Worm (Caenorhabditis elegans) whole organism, L4/young adult: Measurements from ENCODE around the gene M03E7.3.

Source experiments
- W03F9.2 ChIP-seq: fragments of 150-350 bp; optimal IDR thresholded peaks from 2 replicates; lab custom pipeline; 2014; ENCODE audit warnings: missing biosample characterization, missing genetic modification characterization
- dao-5 ChIP-seq: sonication (generic microtip); optimal IDR thresholded peaks from 2 replicates; lab custom pipeline; 2016; ENCODE audit warnings: missing genotype, missing genetic modification characterization, moderate library complexity, missing compliant biosample characterization
- him-1 ChIP-seq: sonication (generic microtip); optimal IDR thresholded peaks from 2 replicates; lab custom pipeline; 2016; ENCODE audit warnings: missing genotype, missing genetic modification reagents, missing genetic modification characterization, missing compliant biosample characterization

DNA sequence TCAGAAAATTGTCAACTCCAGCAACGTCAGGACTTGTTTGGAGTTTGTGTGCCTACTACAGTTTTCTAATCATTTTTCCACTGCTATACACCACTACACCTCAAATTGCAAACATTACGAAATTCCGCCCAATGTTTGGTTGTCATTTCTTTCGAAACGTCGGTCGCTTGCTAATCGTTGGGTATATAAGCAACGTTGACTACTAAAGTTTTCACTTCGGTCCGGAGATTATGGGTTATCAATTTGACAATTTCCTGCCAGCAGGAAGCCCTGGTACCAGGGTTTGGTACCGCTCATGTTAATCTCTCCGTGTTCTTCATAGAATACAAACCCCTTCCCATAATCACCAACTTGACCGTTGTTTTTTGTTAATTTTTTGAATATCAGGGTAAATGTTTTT lies 38.8 kb upstream of the M03E7.3 start:
- TF ChIP-seq him-1 (tag; lab: Kevin White, UChicago) (peak; percentile 27), W03F9.2 (tag; lab: Kevin White, UChicago) (peak; percentile 54), dao-5 (no peak)
